Fruit fly (Drosophila melanogaster): ENCODE data around the gene CG16863.

The CG16863 gene

DNA sequence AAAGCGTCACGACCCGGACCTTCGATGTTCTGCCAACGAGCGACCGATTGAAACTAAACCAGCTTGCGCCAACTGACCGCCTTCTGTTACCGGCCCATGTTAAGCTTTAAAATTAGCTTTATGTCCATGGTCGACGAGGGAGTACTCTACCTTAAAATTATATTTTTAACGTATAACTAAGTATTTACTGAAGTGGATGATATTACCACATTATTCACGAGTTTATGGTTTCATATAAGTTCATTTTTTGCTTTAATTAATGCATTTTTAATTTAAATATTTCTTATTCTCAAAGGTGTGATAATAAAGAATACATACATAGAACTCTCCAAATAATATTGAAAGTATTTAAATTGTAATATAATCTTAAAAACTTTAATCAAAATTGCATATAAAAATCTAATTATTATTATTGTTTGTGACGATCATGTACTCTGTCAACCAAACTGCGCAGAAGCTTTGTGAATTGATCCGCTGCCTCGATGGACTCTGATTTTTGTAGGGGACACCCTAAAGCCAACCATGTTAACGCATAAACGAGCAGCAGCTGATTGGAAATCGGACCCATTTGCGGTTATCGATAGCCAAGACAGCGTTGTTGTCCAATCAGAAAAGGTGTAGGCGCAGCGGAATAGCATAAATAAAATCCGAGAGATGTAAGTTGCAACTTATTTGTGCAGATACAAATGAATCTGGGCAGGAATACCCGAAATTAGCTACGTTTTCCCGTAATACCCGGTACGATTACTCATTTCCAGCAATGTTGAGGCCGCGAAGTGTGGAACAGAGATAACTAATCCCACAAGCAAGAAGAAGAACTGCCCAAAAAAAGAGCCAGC is 10.4 kb upstream of the CG16863 start, which contains the start of the genes CG9008 and p38b (continued):
- TF ChIP-seq pdm3 (GFP tag; optimal IDR thresholded peaks at IDR 0.05) (no peak), dsx (GFP tag; optimal IDR thresholded peaks at IDR 0.05; ENCODE audit: poor library complexity, severe bottlenecking) (peak; percentile 83), CG6792 (GFP tag; optimal IDR thresholded peaks at IDR 0.05) (peak; percentile 77), CG15336 (GFP tag; IDR thresholded peaks at IDR 0.05) (peak; percentile 61), cyc (GFP tag; optimal IDR thresholded peaks at IDR 0.05) (peak; percentile 76), Eip78C (GFP tag) (peak; percentile 97), achi (GFP tag; optimal IDR thresholded peaks at IDR 0.05) (peak; percentile 79), CG10631 (GFP tag; optimal IDR thresholded peaks at IDR 0.05) (peak; percentile 83), Sox102F (GFP tag; optimal IDR thresholded peaks at IDR 0.05) (no peak), fd85E (GFP tag; optimal IDR thresholded peaks at IDR 0.05) (peak; percentile 36), CG11902 (GFP tag; optimal IDR thresholded peaks at IDR 0.05) (peak; percentile 67), CG11294 (GFP tag; IDR thresholded peaks at IDR 0.05) (peak; percentile 10; the same call in 1 of the 2 replicates), ss (GFP tag; optimal IDR thresholded peaks at IDR 0.05) (peak; percentile 83 to 90), eg (GFP tag; IDR thresholded peaks at IDR 0.05) (peak; percentile 69; the same call in 2 of the 3 replicates), Hr38 (GFP tag; optimal IDR thresholded peaks at IDR 0.05) (no peak), Eip93F (GFP tag; optimal IDR thresholded peaks at IDR 0.05) (peak; percentile 76), CG6808 (GFP tag; optimal IDR thresholded peaks at IDR 0.05) (peak; percentile 86), Hr39 (GFP tag; optimal IDR thresholded peaks at IDR 0.05) (peak; percentile 56), CG7368 (GFP tag; optimal IDR thresholded peaks at IDR 0.05) (peak; percentile 65), net (GFP tag; optimal IDR thresholded peaks at IDR 0.05) (peak; percentile 76), CG34406 (GFP tag; optimal IDR thresholded peaks at IDR 0.05) (peak; percentile 85), dac (GFP tag; optimal IDR thresholded peaks at IDR 0.05) (peak; percentile 39), CG8119 (GFP tag; IDR thresholded peaks at IDR 0.05) (peak; percentile 65; the same call in 1 of the 3 replicates)

DNA sequence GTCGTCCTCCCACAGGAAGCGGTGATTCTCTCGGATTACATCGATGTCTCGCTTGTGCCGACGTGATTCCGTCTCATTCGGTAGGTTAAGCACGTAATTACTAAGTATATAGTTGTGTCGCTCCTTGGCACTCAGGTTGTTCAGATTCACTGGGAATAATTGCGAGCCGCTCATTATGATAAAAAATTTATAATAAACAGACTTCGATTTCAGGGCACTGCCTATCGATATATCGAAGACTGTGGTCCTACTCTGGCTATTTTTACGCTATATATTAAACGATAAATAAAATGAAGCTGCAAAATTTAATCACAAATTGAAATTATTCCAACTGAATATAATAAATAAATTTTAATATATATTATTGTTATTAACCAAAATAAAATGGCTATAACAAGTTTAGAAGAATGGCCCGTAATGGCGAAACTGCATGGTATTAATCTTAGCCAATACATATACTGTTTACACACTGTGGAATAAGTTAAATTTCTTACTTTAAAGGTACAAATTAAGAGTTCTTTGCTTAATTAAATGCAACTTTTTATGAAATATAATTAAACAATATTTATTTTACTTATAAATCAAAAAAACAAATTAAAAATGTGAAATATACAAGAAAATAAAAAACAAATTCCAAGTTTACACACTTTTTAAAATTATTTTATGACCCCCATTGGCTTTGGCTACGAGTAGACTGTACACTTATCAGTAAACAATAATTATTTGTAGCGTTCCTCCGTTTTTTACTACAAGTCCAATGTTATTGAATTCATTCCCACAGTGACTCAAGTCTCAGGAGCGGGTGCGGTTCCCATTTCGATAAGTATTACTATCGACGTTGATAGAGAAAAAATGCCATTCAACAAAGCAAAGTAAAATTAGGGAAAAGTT is 7.2 kb upstream of the CG16863 start, which contains the start of gene Eato:
TSS of gene Eato (plus strand) at position 821 of the 891 bp plus-strand sequence.
- TF ChIP-seq CG9139 (GFP tag; optimal IDR thresholded peaks at IDR 0.05), result no peak
- TF ChIP-seq eg (GFP tag; IDR thresholded peaks at IDR 0.05), result no peak; the same call in 2 of the 3 replicates
- TF ChIP-seq CG4318 (GFP tag; optimal IDR thresholded peaks at IDR 0.05), result no peak
- no peak for TF ChIP-seq achi (GFP tag; optimal IDR thresholded peaks at IDR 0.05)
- TF ChIP-seq lz (GFP tag; optimal IDR thresholded peaks at IDR 0.05), result no peak
- TF ChIP-seq spab (GFP tag; optimal IDR thresholded peaks at IDR 0.05), result no peak
- TF ChIP-seq CG3032 (tag; optimal IDR thresholded peaks at IDR 0.05), result peak; percentile 35
- no peak for TF ChIP-seq dsx (GFP tag; optimal IDR thresholded peaks at IDR 0.05; ENCODE audit: poor library complexity, severe bottlenecking)
- TF ChIP-seq CG8319 (GFP tag; optimal IDR thresholded peaks at IDR 0.05), result peak; percentile 17
- TF ChIP-seq cyc (GFP tag; optimal IDR thresholded peaks at IDR 0.05), result peak; percentile 34
- no peak for TF ChIP-seq Sox15 (GFP tag; optimal IDR thresholded peaks at IDR 0.05)
- no peak for TF ChIP-seq CG10669 (GFP tag; optimal IDR thresholded peaks at IDR 0.05)
- no peak for TF ChIP-seq CG6808 (GFP tag; optimal IDR thresholded peaks at IDR 0.05)
- TF ChIP-seq CG6854 (GFP tag; optimal IDR thresholded peaks at IDR 0.05), result no peak
- no peak; the same call in 2 of the 3 replicates for TF ChIP-seq CG6163 (GFP tag; IDR thresholded peaks at IDR 0.05)
- peak; percentile 43 for TF ChIP-seq esn (GFP tag; optimal IDR thresholded peaks at IDR 0.05)
- no peak for TF ChIP-seq net (GFP tag; optimal IDR thresholded peaks at IDR 0.05)
- TF ChIP-seq Sox102F (GFP tag; optimal IDR thresholded peaks at IDR 0.05), result no peak
- no peak for TF ChIP-seq Smox (GFP tag; optimal IDR thresholded peaks at IDR 0.05)
- TF ChIP-seq fkh (GFP tag; optimal IDR thresholded peaks at IDR 0.05), result no peak
- TF ChIP-seq CG1621 (tag; optimal IDR thresholded peaks at IDR 0.05), result no peak
- TF ChIP-seq CG11902 (GFP tag; optimal IDR thresholded peaks at IDR 0.05), result peak; percentile 50
- no peak for TF ChIP-seq acj6 (GFP tag; optimal IDR thresholded peaks at IDR 0.05)
- no peak for TF ChIP-seq pdm3 (GFP tag; optimal IDR thresholded peaks at IDR 0.05)
- no peak for TF ChIP-seq Eip93F (GFP tag; optimal IDR thresholded peaks at IDR 0.05)
- TF ChIP-seq CG3919 (GFP tag; optimal IDR thresholded peaks at IDR 0.05), result no peak
- peak; percentile 39 for TF ChIP-seq CG10631 (GFP tag; optimal IDR thresholded peaks at IDR 0.05)
- no peak for TF ChIP-seq svp (GFP tag)
- no peak for TF ChIP-seq CG6276 (GFP tag; optimal IDR thresholded peaks at IDR 0.05)
- no peak for TF ChIP-seq Ets21C (GFP tag; optimal IDR thresholded peaks at IDR 0.05)
- no peak for TF ChIP-seq dac (GFP tag; optimal IDR thresholded peaks at IDR 0.05)
- TF ChIP-seq CG32006 (GFP tag; optimal IDR thresholded peaks at IDR 0.05), result no peak
- no peak for TF ChIP-seq CG11762 (GFP tag; optimal IDR thresholded peaks at IDR 0.05; ENCODE audit: insufficient read depth)
